Fruit fly (Drosophila melanogaster) whole organism, adult: ENCODE results near the gene CAH9.

Experiments
- CG11617 ChIP-seq: fragments of 200-800 bp; sonication (Bioruptor generic); optimal IDR thresholded peaks from 2 replicates; lab custom pipeline; 2017; ENCODE audit warnings: mild to moderate bottlenecking, missing biosample characterization, missing genetic modification reagents, missing genetic modification characterization
- CG12768 ChIP-seq: fragments of 200-800 bp; sonication (Bioruptor generic); optimal IDR thresholded peaks from 2 replicates; lab custom pipeline; 2017; ENCODE audit warnings: missing biosample characterization, missing genetic modification characterization, mild to moderate bottlenecking, moderate library complexity, missing genetic modification reagents
- CG14711 ChIP-seq: fragments of 200-800 bp; sonication (Bioruptor generic); optimal IDR thresholded peaks from 2 replicates; lab custom pipeline; 2018; ENCODE audit warnings: missing biosample characterization, mild to moderate bottlenecking, missing genetic modification characterization, moderate library complexity
- CG1620 ChIP-seq: fragments of 200-800 bp; sonication (Bioruptor generic); optimal IDR thresholded peaks from 2 replicates; lab custom pipeline; 2016; ENCODE audit warnings: missing biosample characterization, missing genetic modification characterization
- CG33017 ChIP-seq: fragments of 200-800 bp; sonication (Bioruptor generic); optimal IDR thresholded peaks from 2 replicates; lab custom pipeline; 2018; ENCODE audit warnings: missing biosample characterization, mild to moderate bottlenecking, missing genetic modification characterization, moderate library complexity
- CG5204 ChIP-seq: fragments of 200-800 bp; sonication (Bioruptor generic); optimal IDR thresholded peaks from 2 replicates; lab custom pipeline; 2016; ENCODE audit warnings: missing biosample characterization, missing genetic modification characterization
- CG7045 ChIP-seq: fragments of 200-800 bp; sonication (Bioruptor generic); optimal IDR thresholded peaks from 2 replicates; lab custom pipeline; 2017; ENCODE audit warnings: missing biosample characterization, mild to moderate bottlenecking, missing genetic modification characterization
- CG7101 ChIP-seq: fragments of 200-800 bp; sonication (Bioruptor generic); optimal IDR thresholded peaks from 2 replicates; lab custom pipeline; 2018; ENCODE audit warnings: missing biosample characterization, mild to moderate bottlenecking, missing genetic modification characterization, moderate library complexity
- Clk ChIP-seq: fragments of 200-800 bp; sonication (Bioruptor generic); optimal IDR thresholded peaks from 2 replicates; lab custom pipeline; 2017; ENCODE audit warnings: missing biosample characterization, missing genetic modification characterization
- Crg-1 ChIP-seq: fragments of 200-800 bp; sonication (Bioruptor generic); optimal IDR thresholded peaks from 2 replicates; lab custom pipeline; 2016; ENCODE audit warnings: missing biosample characterization, missing genetic modification characterization
- Hr96 ChIP-seq: fragments of 200-800 bp; sonication (Bioruptor generic); optimal IDR thresholded peaks from 2 replicates; lab custom pipeline; 2016; ENCODE audit warnings: missing biosample characterization, missing genetic modification characterization
- Mnt ChIP-seq: fragments of 200-800 bp; sonication (Bioruptor generic); optimal IDR thresholded peaks from 2 replicates; lab custom pipeline; 2016; ENCODE audit warnings: missing biosample characterization, mild to moderate bottlenecking, missing genetic modification characterization
- bab1 ChIP-seq: fragments of 200-800 bp; sonication (Bioruptor generic); optimal IDR thresholded peaks from 3 replicates; lab custom pipeline; 2019; ENCODE audit warnings: missing biosample characterization, mild to moderate bottlenecking, missing genetic modification characterization, moderate library complexity
- cic ChIP-seq: fragments of 200-800 bp; sonication (Bioruptor generic); optimal IDR thresholded peaks from 2 replicates; lab custom pipeline; 2017; ENCODE audit warnings: missing biosample characterization, mild to moderate bottlenecking, missing genetic modification characterization, moderate library complexity
- cnc ChIP-seq, 2 experiments: fragments of >200 bp; optimal IDR thresholded peaks; 2 replicates each; lab custom pipeline; 2017
- kay ChIP-seq: fragments of 200-800 bp; sonication (Bioruptor generic); peaks from one replicate; lab custom pipeline; 2016; ENCODE audit warnings: missing biosample characterization, missing genetic modification characterization, borderline replicate concordance
- ovo ChIP-seq: fragments of 200-800 bp; sonication (Bioruptor generic); optimal IDR thresholded peaks from 2 replicates; lab custom pipeline; 2016; ENCODE audit warnings: missing biosample characterization, missing genetic modification characterization
- pad ChIP-seq: fragments of 200-800 bp; sonication (Bioruptor generic); optimal IDR thresholded peaks from 3 replicates; lab custom pipeline; 2017; ENCODE audit warnings: missing biosample characterization, missing genetic modification characterization, mild to moderate bottlenecking, moderate library complexity, missing genetic modification reagents
- tj ChIP-seq: fragments of 200-800 bp; sonication (Bioruptor generic); optimal IDR thresholded peaks from 3 replicates; lab custom pipeline; 2017; ENCODE audit warnings: missing biosample characterization, mild to moderate bottlenecking, missing genetic modification characterization, moderate library complexity
- toe ChIP-seq: fragments of 200-800 bp; sonication (Bioruptor generic); optimal IDR thresholded peaks from 2 replicates; lab custom pipeline; 2016; ENCODE audit warnings: missing biosample characterization, missing genetic modification characterization

Gene CAH9

DNA sequence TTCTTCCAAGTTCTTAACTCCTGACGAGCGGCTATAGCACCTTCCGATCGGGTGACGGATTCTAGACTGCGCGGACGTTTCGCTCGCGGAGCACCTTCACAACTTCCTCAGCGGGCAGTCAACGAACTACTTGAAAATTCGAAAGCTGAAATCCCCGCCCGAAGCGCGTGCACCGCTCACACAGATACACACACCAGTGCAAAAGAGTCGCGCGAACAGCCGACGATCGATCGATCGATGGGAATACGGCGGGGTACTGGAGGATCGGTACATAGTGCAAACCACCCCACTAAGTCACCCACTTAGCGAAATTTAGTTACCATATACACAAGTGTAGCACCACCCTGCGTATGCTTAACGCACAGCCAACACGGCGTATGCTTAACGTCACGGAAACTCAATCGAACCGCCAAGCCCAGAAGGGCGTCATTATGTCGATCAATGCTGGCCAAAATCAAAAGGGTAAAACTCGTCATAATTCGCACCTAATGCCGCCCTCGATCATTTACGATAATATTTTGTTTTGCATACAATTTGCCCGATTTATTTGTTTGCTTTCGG lies at the start of gene CAH9:
CAH9 (minus strand) TSS at position 51 of the 561 bp plus-strand sequence.
- TF ChIP-seq Mnt (GFP tag; lab: Kevin White, UChicago) (no peak), Crg-1 (GFP tag; lab: Kevin White, UChicago) (no peak), tj (GFP tag; lab: Kevin White, UChicago) (no peak), cic (GFP tag; lab: Kevin White, UChicago) (no peak), CG1620 (no peak), toe (GFP tag; lab: Kevin White, UChicago) (no peak), ovo (GFP tag; lab: Kevin White, UChicago) (no peak), CG14711 (tag; lab: Kevin White, UChicago) (no peak), CG5204 (GFP tag; lab: Kevin White, UChicago) (no peak), CG7045 (GFP tag; lab: Kevin White, UChicago) (no peak), Clk (GFP tag; lab: Kevin White, UChicago) (no peak), cnc (optimal IDR thresholded peaks at IDR 0.05; lab: Kevin White, UChicago) (no peak), CG33017 (tag; lab: Kevin White, UChicago) (no peak), CG11617 (GFP tag; lab: Kevin White, UChicago) (no peak), CG12768 (GFP tag; lab: Kevin White, UChicago) (no peak), kay (no peak)

DNA sequence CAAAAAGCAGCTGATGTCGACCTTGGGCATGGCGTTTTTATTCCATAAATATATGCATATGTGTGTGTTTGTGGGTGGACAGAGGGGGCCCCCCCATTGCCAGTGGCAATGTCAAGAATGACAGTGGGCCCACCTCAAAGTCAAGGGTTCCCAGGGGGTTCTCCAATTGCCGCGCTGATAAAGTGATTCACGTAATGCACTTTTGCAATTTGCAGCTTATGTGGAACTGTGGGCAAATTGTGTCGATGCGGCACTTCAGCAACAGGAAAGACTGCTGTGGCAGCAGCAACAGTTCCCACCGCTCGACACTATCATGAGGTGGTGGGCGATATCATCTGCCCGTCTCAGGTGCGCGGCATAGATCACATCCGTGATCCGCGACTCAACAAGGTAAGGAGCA lies 48.0 kb upstream of the CAH9 start:
- TF ChIP-seq CG14711 (tag; lab: Kevin White, UChicago) = no peak
- TF ChIP-seq Clk (GFP tag; lab: Kevin White, UChicago) = no peak
- TF ChIP-seq tj (GFP tag; lab: Kevin White, UChicago) = peak; percentile 99

DNA sequence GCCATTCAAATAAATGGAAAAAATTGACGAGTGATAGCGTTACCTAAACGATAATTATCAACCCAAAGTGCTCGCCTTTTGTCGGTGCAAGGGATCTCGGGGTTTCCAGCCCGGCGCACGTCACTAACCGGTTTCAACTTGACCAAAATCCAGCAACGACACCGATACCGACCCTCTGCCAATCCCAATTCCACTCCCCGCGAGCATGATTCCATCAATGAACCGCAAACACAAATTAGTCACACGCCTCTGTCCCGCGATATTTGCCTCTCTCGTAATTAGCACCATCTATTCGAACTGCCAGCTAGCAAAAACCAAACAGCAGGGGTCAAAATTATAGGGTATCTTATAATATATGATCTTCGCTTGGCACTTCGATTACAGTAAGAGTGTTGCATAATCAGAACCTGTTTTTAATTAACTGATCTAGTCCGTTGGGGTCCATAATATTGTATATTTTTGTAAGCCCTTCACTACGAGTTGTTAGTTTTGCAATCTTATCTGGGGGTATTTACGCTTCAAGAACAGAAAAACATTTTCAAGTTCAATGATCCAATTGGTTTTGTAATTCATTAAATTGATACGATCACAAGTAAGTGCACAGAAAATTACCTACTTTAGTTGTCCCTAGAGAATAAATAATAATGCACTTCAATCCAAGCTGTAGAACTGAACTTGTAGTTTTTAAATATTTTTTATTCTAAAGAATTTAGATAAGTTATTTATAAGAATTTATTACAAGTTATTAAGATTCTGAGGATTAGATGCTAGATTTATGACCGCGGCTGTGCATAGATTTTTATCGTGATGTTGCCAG lies 47.3 kb upstream of the CAH9 start:
- TF ChIP-seq CG11617 (GFP tag; lab: Kevin White, UChicago) (peak; percentile 71), ovo (GFP tag; lab: Kevin White, UChicago) (no peak), toe (GFP tag; lab: Kevin White, UChicago) (no peak), CG1620 (no peak), cnc (optimal IDR thresholded peaks at IDR 0.05; lab: Kevin White, UChicago) (no peak), Hr96 (GFP tag; lab: Kevin White, UChicago) (no peak), Clk (GFP tag; lab: Kevin White, UChicago) (no peak), tj (GFP tag; lab: Kevin White, UChicago) (no peak), CG33017 (tag; lab: Kevin White, UChicago) (peak; percentile 47), CG12768 (GFP tag; lab: Kevin White, UChicago) (peak; percentile 47), Mnt (GFP tag; lab: Kevin White, UChicago) (no peak), pad (no peak), cic (GFP tag; lab: Kevin White, UChicago) (peak; percentile 59), CG5204 (GFP tag; lab: Kevin White, UChicago) (peak; percentile 41), kay (peak; percentile 94), bab1 (no peak), CG14711 (tag; lab: Kevin White, UChicago) (peak; percentile 34), CG7045 (GFP tag; lab: Kevin White, UChicago) (peak; percentile 64), CG7101 (tag; lab: Kevin White, UChicago) (peak; percentile 61), Crg-1 (GFP tag; lab: Kevin White, UChicago) (no peak)

- TF ChIP-seq Hr96 (GFP tag; lab: Kevin White, UChicago) (no peak), pad (peak; percentile 86), CG1620 (no peak), CG7101 (tag; lab: Kevin White, UChicago) (peak; percentile 42), CG33017 (tag; lab: Kevin White, UChicago) (no peak), CG12768 (GFP tag; lab: Kevin White, UChicago) (peak; percentile 27), CG7045 (GFP tag; lab: Kevin White, UChicago) (peak; percentile 2), tj (GFP tag; lab: Kevin White, UChicago) (peak; percentile 80), CG5204 (GFP tag; lab: Kevin White, UChicago) (peak; percentile 29), cnc (optimal IDR thresholded peaks at IDR 0.05; lab: Kevin White, UChicago) (no peak), Crg-1 (GFP tag; lab: Kevin White, UChicago) (peak; percentile 43), Mnt (GFP tag; lab: Kevin White, UChicago) (peak; percentile 79), CG14711 (tag; lab: Kevin White, UChicago) (peak; percentile 60), bab1 (peak; percentile 76), ovo (GFP tag; lab: Kevin White, UChicago) (no peak), toe (GFP tag; lab: Kevin White, UChicago) (no peak), kay (no peak), Clk (GFP tag; lab: Kevin White, UChicago) (no peak), CG11617 (GFP tag; lab: Kevin White, UChicago) (peak; percentile 58), cic (GFP tag; lab: Kevin White, UChicago) (no peak)
Observed at dm6 chr3R:27152129-27152968, 46.4 kb upstream of the CAH9 start.

dm6 chr3R:27151516-27151823 lies 45.5 kb upstream of the CAH9 start, which contains the start of gene Men-b:
TSS of gene Men-b (plus strand) at chr3R:27151662.
- no peak for TF ChIP-seq cnc (optimal IDR thresholded peaks at IDR 0.05; lab: Kevin White, UChicago)
- TF ChIP-seq CG11617 (GFP tag; lab: Kevin White, UChicago) = no peak
- no peak for TF ChIP-seq toe (GFP tag; lab: Kevin White, UChicago)
- peak; percentile 28 for TF ChIP-seq cic (GFP tag; lab: Kevin White, UChicago)
- no peak for TF ChIP-seq Mnt (GFP tag; lab: Kevin White, UChicago)
- no peak for TF ChIP-seq Hr96 (GFP tag; lab: Kevin White, UChicago)
- no peak for TF ChIP-seq CG7045 (GFP tag; lab: Kevin White, UChicago)
- no peak for TF ChIP-seq CG12768 (GFP tag; lab: Kevin White, UChicago)
- TF ChIP-seq CG33017 (tag; lab: Kevin White, UChicago) = no peak
- no peak for TF ChIP-seq Clk (GFP tag; lab: Kevin White, UChicago)
- peak; percentile 20 for TF ChIP-seq bab1
- TF ChIP-seq pad = no peak
- TF ChIP-seq Crg-1 (GFP tag; lab: Kevin White, UChicago) = no peak
- no peak for TF ChIP-seq CG7101 (tag; lab: Kevin White, UChicago)
- TF ChIP-seq CG14711 (tag; lab: Kevin White, UChicago) = no peak
